Worm (Caenorhabditis elegans): Measurements from ENCODE around the gene cut-5.

Gene cut-5

DNA sequence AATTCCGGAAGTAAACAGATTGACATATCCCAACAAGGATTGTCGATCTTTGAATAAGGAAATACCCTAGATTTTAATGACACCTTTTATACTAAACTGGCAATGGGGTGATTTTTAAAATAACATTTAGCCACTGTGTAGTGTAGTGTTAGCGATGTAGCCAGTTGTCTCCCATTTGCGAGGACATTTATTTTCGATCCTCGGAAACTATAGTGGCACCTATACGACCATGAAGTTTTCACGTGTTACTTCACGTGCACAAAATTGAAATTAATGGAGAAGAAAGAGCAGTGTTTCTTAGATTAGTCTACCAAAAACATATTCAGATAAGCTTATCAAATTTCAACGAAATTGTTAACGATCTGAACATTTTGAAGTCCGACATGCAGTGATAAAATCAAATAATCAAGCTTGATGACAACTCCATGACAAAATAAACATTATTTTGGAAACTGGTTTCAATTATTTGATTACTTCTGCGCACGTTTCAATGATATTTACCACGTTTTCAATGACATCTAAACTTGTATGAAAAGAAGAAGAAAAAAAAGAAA is 4.6 kb downstream of the cut-5 start, which contains the start of gene R07E3.4:
Gene R07E3.4, minus strand, starts transcription at position 51 of the 554 bp plus-strand sequence.
- no peak for TF ChIP-seq ceh-2 (tag; optimal IDR thresholded peaks at IDR 0.05)
- TF ChIP-seq fkh-10 (GFP tag; optimal IDR thresholded peaks at IDR 0.05) = no peak
- TF ChIP-seq fax-1 (tag; optimal IDR thresholded peaks at IDR 0.05) = no peak
- no peak for TF ChIP-seq F13H6.1 (tag; optimal IDR thresholded peaks at IDR 0.05)
- TF ChIP-seq fkh-6 (tag; optimal IDR thresholded peaks at IDR 0.05) = no peak
- TF ChIP-seq Y22D7AL.16 (tag; optimal IDR thresholded peaks at IDR 0.05) = no peak
- TF ChIP-seq unc-86 (tag; optimal IDR thresholded peaks at IDR 0.05) = no peak
- TF ChIP-seq nfya-1 (tag; optimal IDR thresholded peaks at IDR 0.05) = no peak
- no peak for TF ChIP-seq C38D4.7 (GFP tag; optimal IDR thresholded peaks at IDR 0.05)
- no peak for TF ChIP-seq dmd-4 (tag; optimal IDR thresholded peaks at IDR 0.05; ENCODE audit: borderline replicate concordance)
- TF ChIP-seq zip-5 (tag; optimal IDR thresholded peaks at IDR 0.05) = no peak
- no peak for TF ChIP-seq ceh-14 (tag; optimal IDR thresholded peaks at IDR 0.05)
- no peak for TF ChIP-seq nhr-232 (tag; optimal IDR thresholded peaks at IDR 0.05)
- no peak for TF ChIP-seq ttx-3 (tag; optimal IDR thresholded peaks at IDR 0.05)
- no peak for TF ChIP-seq elt-2 (tag; optimal IDR thresholded peaks at IDR 0.05)
- TF ChIP-seq T23F11.4 (GFP tag; optimal IDR thresholded peaks at IDR 0.05) = no peak

- no peak for TF ChIP-seq ceh-30 (tag; optimal IDR thresholded peaks at IDR 0.05)
- no peak for TF ChIP-seq sdc-2 (tag; optimal IDR thresholded peaks at IDR 0.05)
- peak; percentile 39 for TF ChIP-seq unc-42 (tag; optimal IDR thresholded peaks at IDR 0.05)
- peak; percentile 41 for TF ChIP-seq ceh-31 (tag; optimal IDR thresholded peaks at IDR 0.05)
- TF ChIP-seq ceh-18 (tag; optimal IDR thresholded peaks at IDR 0.05) = peak; percentile 5
- peak; percentile 20 for TF ChIP-seq tbx-2 (tag; optimal IDR thresholded peaks at IDR 0.05)
- no peak for TF ChIP-seq pqm-1 (tag; optimal IDR thresholded peaks at IDR 0.05)
- peak; percentile 25 for TF ChIP-seq unc-55 (GFP tag; optimal IDR thresholded peaks at IDR 0.05)
- peak; percentile 24 for TF ChIP-seq rnt-1 (tag; optimal IDR thresholded peaks at IDR 0.05)
- TF ChIP-seq npax-4 (tag; optimal IDR thresholded peaks at IDR 0.05) = no peak
- TF ChIP-seq sox-2 (GFP tag; IDR thresholded peaks at IDR 0.05) = no peak
- TF ChIP-seq ceh-34 (tag; optimal IDR thresholded peaks at IDR 0.05) = peak; percentile 0
- TF ChIP-seq syd-9 (tag; optimal IDR thresholded peaks at IDR 0.05) = peak; percentile 10
- no peak for TF ChIP-seq ceh-48 (tag; optimal IDR thresholded peaks at IDR 0.05)
- no peak for TF ChIP-seq fkh-6 (tag; optimal IDR thresholded peaks at IDR 0.05)
- no peak for TF ChIP-seq pros-1 (tag; optimal IDR thresholded peaks at IDR 0.05)
These were observed 5.9 kb downstream of the cut-5 start for ce11 chrX:10332035-10332614.

DNA sequence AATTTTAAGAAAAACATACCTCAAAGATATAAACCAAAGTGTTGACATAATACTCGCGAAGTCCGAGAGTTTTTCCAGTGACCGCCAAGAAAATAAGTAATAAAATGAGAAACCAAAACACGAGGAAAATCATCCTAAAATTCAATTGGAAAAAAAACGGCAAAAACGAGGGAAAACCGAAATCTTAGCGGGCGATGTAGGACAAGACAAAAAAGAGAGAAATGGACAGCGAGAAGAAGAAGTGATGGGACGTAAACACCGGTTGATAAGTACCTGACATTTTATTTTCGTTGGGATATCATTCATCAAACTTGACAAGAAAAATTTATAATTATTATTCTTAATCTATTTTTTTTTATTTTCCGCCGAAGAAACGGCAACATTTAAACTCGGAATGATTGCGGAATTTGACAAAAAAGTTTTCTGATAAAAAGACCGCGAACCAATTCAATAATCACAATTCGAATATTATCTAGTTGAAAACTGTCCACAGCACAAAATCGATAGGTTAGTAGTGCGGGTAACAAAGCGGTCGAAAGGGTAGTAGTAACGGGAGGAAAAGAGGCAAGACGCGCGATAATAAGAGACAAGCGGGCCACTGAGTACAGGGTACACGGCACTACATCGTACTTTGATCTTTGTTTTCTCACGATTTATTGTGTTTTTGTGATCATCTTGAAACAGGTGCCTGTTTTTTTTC is 10.5 kb downstream of the cut-5 start, which contains the start of gene acl-5:
Gene acl-5, minus strand, starts transcription at position 134 of the 700 bp plus-strand sequence.
- TF ChIP-seq madf-2 (tag; optimal IDR thresholded peaks at IDR 0.05) (no peak), ceh-6 (GFP tag; optimal IDR thresholded peaks at IDR 0.05) (no peak), ceh-30 (tag; optimal IDR thresholded peaks at IDR 0.05) (no peak), syd-9 (tag; optimal IDR thresholded peaks at IDR 0.05) (no peak), ets-4 (tag; optimal IDR thresholded peaks at IDR 0.05) (no peak), pqm-1 (tag; optimal IDR thresholded peaks at IDR 0.05) (no peak), hlh-8 (tag; optimal IDR thresholded peaks at IDR 0.05) (no peak), unc-86 (tag; optimal IDR thresholded peaks at IDR 0.05) (no peak), nhr-11 (tag; optimal IDR thresholded peaks at IDR 0.05) (no peak), hlh-30 (tag; optimal IDR thresholded peaks at IDR 0.05; ENCODE audit: insufficient read depth) (no peak), K02D7.2 (tag; optimal IDR thresholded peaks at IDR 0.05) (no peak), hlh-15 (tag; optimal IDR thresholded peaks at IDR 0.05) (no peak), ceh-19 (GFP tag; optimal IDR thresholded peaks at IDR 0.05) (no peak), K09A11.1 (tag; optimal IDR thresholded peaks at IDR 0.05; ENCODE audit: insufficient read depth) (no peak), tbx-7 (tag; optimal IDR thresholded peaks at IDR 0.05) (no peak), pat-9 (tag; optimal IDR thresholded peaks at IDR 0.05) (no peak), unc-55 (GFP tag; optimal IDR thresholded peaks at IDR 0.05) (no peak), C08G9.2 (tag; optimal IDR thresholded peaks at IDR 0.05) (no peak), ceh-2 (tag; optimal IDR thresholded peaks at IDR 0.05) (no peak)
